Worm (Caenorhabditis elegans): Measurements from ENCODE around the gene T19D12.5.

DNA sequence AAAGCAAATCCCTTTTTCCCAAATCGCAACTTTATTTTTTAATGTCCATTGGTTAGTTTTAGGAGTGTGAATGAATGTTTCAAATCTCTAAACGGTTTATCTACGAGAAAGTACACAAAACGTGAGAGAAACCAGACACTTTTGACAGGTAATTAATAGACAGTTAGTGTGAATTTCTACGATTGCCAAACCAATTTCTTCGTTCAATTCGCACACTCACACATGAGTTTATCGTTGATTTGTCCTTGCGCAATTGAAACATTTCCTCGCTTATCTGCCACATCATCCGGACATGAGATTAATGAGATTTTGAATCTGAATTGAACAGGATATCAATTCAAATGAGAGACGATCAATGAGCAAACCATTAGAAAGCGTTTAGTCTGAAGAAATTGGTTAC lies 25.8 kb downstream of the T19D12.5 start:
- TF ChIP-seq zip-5 (tag; optimal IDR thresholded peaks at IDR 0.05), result no peak
- no peak for TF ChIP-seq pha-4 (tag; optimal IDR thresholded peaks at IDR 0.05)
- TF ChIP-seq C08G9.2 (tag; optimal IDR thresholded peaks at IDR 0.05), result no peak
